Fruit fly (Drosophila melanogaster): ENCODE results near the gene Elp1.

DNA sequence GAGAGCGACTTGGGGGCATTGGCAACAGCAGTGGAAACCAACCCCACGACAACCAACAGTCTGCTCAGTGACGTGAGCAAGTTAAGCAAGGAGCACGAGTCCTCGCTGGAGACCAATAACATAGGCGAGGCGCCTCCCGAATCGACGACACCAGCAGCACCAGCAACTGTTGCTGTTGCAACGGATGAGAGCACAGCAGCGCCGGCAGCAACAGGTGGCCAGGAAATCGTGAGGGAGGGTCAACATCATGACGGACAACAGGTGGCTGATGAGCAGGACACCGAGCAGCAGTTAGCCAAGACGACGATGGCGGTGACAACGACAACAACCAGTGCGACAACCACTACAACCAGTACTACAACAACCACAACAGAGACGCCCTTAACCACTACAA is 19.2 kb downstream of the Elp1 start:
- TF ChIP-seq rn (GFP tag; IDR thresholded peaks at IDR 0.05): no peak
- no peak for TF ChIP-seq CG15710 (tag; optimal IDR thresholded peaks at IDR 0.05)
- no peak for TF ChIP-seq CG34367 (tag; optimal IDR thresholded peaks at IDR 0.05)
- TF ChIP-seq CG12605 (GFP tag; IDR thresholded peaks at IDR 0.05): peak; percentile 97
- TF ChIP-seq CG10348 (GFP tag; IDR thresholded peaks at IDR 0.05): no peak
- TF ChIP-seq gl (tag; optimal IDR thresholded peaks at IDR 0.05): no peak

Measured in whole organism, pupa.